Worm (Caenorhabditis elegans) whole organism, mixed stage, embryonic: Measurements from ENCODE around the gene F07A11.4.

Experiments
- lin-13 ChIP-seq: fragments of 150-350 bp; optimal IDR thresholded peaks from 2 replicates; lab custom pipeline; 2014; ENCODE audit warnings: missing biosample characterization, missing genetic modification characterization
- lin-32 ChIP-seq: fragments of 200-800 bp; sonication (Bioruptor generic); optimal IDR thresholded peaks from 2 replicates; lab custom pipeline; 2018; ENCODE audit warnings: mild to moderate bottlenecking, missing genetic modification characterization, missing compliant biosample characterization
- mls-2 ChIP-seq: sonication (generic microtip); optimal IDR thresholded peaks from 2 replicates; lab custom pipeline; 2016; ENCODE audit warnings: mild to moderate bottlenecking, missing genetic modification characterization, moderate library complexity, missing compliant biosample characterization
- nhr-2 ChIP-seq: fragments of 150-350 bp; optimal IDR thresholded peaks from 2 replicates; lab custom pipeline; 2014; ENCODE audit warnings: missing biosample characterization, missing genetic modification characterization
- snpc-4 ChIP-seq: fragments of 150-350 bp; optimal IDR thresholded peaks from 2 replicates; lab custom pipeline; 2014; ENCODE audit warnings: missing biosample characterization, missing genetic modification characterization
- sptf-1 ChIP-seq: sonication (generic microtip); optimal IDR thresholded peaks from 2 replicates; lab custom pipeline; 2017; ENCODE audit warnings: mild to moderate bottlenecking, missing genetic modification characterization, moderate library complexity, missing compliant biosample characterization
- unc-62 ChIP-seq: fragments of 150-350 bp; optimal IDR thresholded peaks from 2 replicates; lab custom pipeline; 2014; ENCODE audit warnings: missing biosample characterization, missing genetic modification reagents, missing genetic modification characterization

ce11 chrII:11571260-11571854 is 29.5 kb upstream of the F07A11.4 start, which contains the start of gene F54D5.3:
- no peak for TF ChIP-seq nhr-2 (tag; lab: Kevin White, UChicago)
- TF ChIP-seq lin-32: no peak
- TF ChIP-seq lin-13 (tag; lab: Kevin White, UChicago): no peak
- no peak for TF ChIP-seq unc-62
- TF ChIP-seq mls-2: no peak
- no peak for TF ChIP-seq sptf-1
- TF ChIP-seq snpc-4 (tag; lab: Kevin White, UChicago): no peak
